Worm (Caenorhabditis elegans) whole organism, young adult: ENCODE measurements around the gene rab-39.

Experiments
- F10E7.11 ChIP-seq: sonication (generic microtip); optimal IDR thresholded peaks from 2 replicates; lab custom pipeline; 2017; ENCODE audit warnings: mild to moderate bottlenecking, missing genetic modification characterization, moderate library complexity, missing compliant biosample characterization
- aptf-3 ChIP-seq: fragments of 200-800 bp; sonication (Bioruptor generic); IDR thresholded peaks from 2 replicates; pipeline ENCODE4 v1.3.6; 2022; ENCODE audit warnings: missing genetic modification characterization, missing compliant biosample characterization
- ceh-40 ChIP-seq: fragments of 200-800 bp; sonication (Bioruptor generic); IDR thresholded peaks from 2 replicates; pipeline ENCODE4 v1.3.6; 2022; ENCODE audit warnings: missing genetic modification characterization, missing compliant biosample characterization
- egl-18 ChIP-seq: fragments of 200-800 bp; sonication (Bioruptor generic); IDR thresholded peaks from 2 replicates; pipeline ENCODE4 v1.3.6; 2022; ENCODE audit warnings: missing genetic modification reagents, missing genetic modification characterization, missing compliant biosample characterization
- lir-1 ChIP-seq: fragments of 200-800 bp; sonication (Bioruptor generic); conservative IDR thresholded peaks from 2 replicates; pipeline ENCODE4 v1.3.6; 2022; ENCODE audit warnings: missing genetic modification reagents, missing genetic modification characterization, missing compliant biosample characterization
- unc-62 ChIP-seq: fragments of 150-350 bp; optimal IDR thresholded peaks from 2 replicates; lab custom pipeline; 2014; ENCODE audit warnings: missing biosample characterization, missing genetic modification reagents, missing genetic modification characterization

- TF ChIP-seq lir-1 (GFP tag; lab: Robert Waterston, UW) (no peak), aptf-3 (no peak), F10E7.11 (no peak), ceh-40 (GFP tag; lab: Robert Waterston, UW) (no peak), egl-18 (GFP tag; lab: Robert Waterston, UW) (no peak), unc-62 (GFP tag; lab: Kevin White, UChicago) (no peak)
Measured at ce11 chrII:9346490-9346889, 23.8 kb upstream of the rab-39 start, which contains the start of gene F42A8.1.
